Fruit fly (Drosophila melanogaster): ENCODE measurements around the gene msd5.

The msd5 gene

DNA sequence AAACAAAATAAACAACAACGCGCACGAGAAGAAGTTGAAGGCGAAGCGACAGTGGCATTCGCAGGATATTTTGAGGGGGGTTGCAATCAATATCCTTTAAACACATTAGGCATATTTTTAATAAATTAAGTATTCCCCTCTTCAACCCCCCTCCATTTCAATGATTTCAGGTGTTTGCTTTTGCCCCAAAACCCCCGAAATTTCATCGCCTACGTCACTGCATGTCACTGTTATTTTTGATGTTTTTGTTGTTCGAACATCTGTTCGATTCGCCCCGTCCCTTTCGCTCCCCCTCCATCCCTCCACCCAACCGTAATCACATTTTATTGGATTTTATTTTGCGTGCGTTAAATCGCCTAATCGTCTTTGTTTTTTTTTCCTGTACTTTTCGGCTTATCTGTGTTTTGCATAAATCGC, 35.3 kb upstream of the msd5 start (continued):
- peak; percentile 79; the same call in 1 of the 2 replicates for TF ChIP-seq dan (GFP tag; IDR thresholded peaks at IDR 0.05)
- TF ChIP-seq row (GFP tag; IDR thresholded peaks at IDR 0.05) = peak; percentile 92
- peak; percentile 64 for TF ChIP-seq CG17359 (tag; optimal IDR thresholded peaks at IDR 0.05)
- peak; percentile 29 for TF ChIP-seq CG3163 (GFP tag; optimal IDR thresholded peaks at IDR 0.05)
- peak; percentile 34 for TF ChIP-seq grn (GFP tag; optimal IDR thresholded peaks at IDR 0.05)
- TF ChIP-seq CG31441 (GFP tag; IDR thresholded peaks at IDR 0.05) = peak; percentile 84
- peak; percentile 92 for TF ChIP-seq CG9727 (GFP tag; optimal IDR thresholded peaks at IDR 0.05)
- peak; percentile 46 for TF ChIP-seq CG17802 (tag; optimal IDR thresholded peaks at IDR 0.05)
- TF ChIP-seq sc (optimal IDR thresholded peaks at IDR 0.05) = no peak
- peak; percentile 51 for TF ChIP-seq sc (GFP tag; optimal IDR thresholded peaks at IDR 0.05)
- no peak for TF ChIP-seq fu2 (GFP tag; optimal IDR thresholded peaks at IDR 0.05)
- TF ChIP-seq Hr3 (GFP tag; optimal IDR thresholded peaks at IDR 0.05) = peak; percentile 74
- peak; percentile 75 for TF ChIP-seq Camta (GFP tag; optimal IDR thresholded peaks at IDR 0.05)
- peak; percentile 33 for TF ChIP-seq CG18764 (GFP tag; optimal IDR thresholded peaks at IDR 0.05)
- peak; percentile 61; the same call in 1 of the 2 replicates for TF ChIP-seq CG1024 (GFP tag; IDR thresholded peaks at IDR 0.05)
- TF ChIP-seq wor (GFP tag; IDR thresholded peaks at IDR 0.05) = peak; percentile 49
- peak; percentile 20 for TF ChIP-seq gcm (GFP tag; optimal IDR thresholded peaks at IDR 0.05)
- peak; percentile 59; the same call in 1 of the 2 replicates for TF ChIP-seq MBD-R2 (GFP tag; IDR thresholded peaks at IDR 0.05)
- TF ChIP-seq CG6689 (GFP tag; IDR thresholded peaks at IDR 0.05) = peak; percentile 86
- peak; percentile 94 for TF ChIP-seq chinmo (GFP tag; IDR thresholded peaks at IDR 0.05; ENCODE audit: partially characterized antibody)
- TF ChIP-seq Oli (tag; optimal IDR thresholded peaks at IDR 0.05) = peak; percentile 78
- peak; percentile 71 for TF ChIP-seq fd102C (GFP tag; optimal IDR thresholded peaks at IDR 0.05)
- peak; percentile 80 for TF ChIP-seq Hsf (GFP tag; optimal IDR thresholded peaks at IDR 0.05)
- no peak for TF ChIP-seq MTF-1 (GFP tag; optimal IDR thresholded peaks at IDR 0.05; ENCODE audit: borderline replicate concordance)
- TF ChIP-seq Doc3 (GFP tag; IDR thresholded peaks at IDR 0.05; ENCODE audit: partially characterized antibody) = no peak
- peak; percentile 84 for TF ChIP-seq onecut (GFP tag; IDR thresholded peaks at IDR 0.05)
- no peak for TF ChIP-seq zf30C (GFP tag; optimal IDR thresholded peaks at IDR 0.05)
- peak; percentile 92 for TF ChIP-seq ci (GFP tag; IDR thresholded peaks at IDR 0.05)
- TF ChIP-seq hkb (optimal IDR thresholded peaks at IDR 0.05) = no peak
- peak; percentile 83 for TF ChIP-seq hkb (GFP tag; IDR thresholded peaks at IDR 0.05)
- TF ChIP-seq CG6272 (GFP tag; IDR thresholded peaks at IDR 0.05) = peak; percentile 77
- TF ChIP-seq trh (GFP tag; optimal IDR thresholded peaks at IDR 0.05) = peak; percentile 14
- peak; percentile 66 for TF ChIP-seq CG6683 (GFP tag; optimal IDR thresholded peaks at IDR 0.05)
- no peak for TF ChIP-seq sima (GFP tag; optimal IDR thresholded peaks at IDR 0.05)
- no peak for TF ChIP-seq p53 (GFP tag; optimal IDR thresholded peaks at IDR 0.05)
- peak; percentile 28 for TF ChIP-seq D19A (tag; optimal IDR thresholded peaks at IDR 0.05)
- peak; percentile 53 for TF ChIP-seq cato (GFP tag; optimal IDR thresholded peaks at IDR 0.05; ENCODE audit: borderline replicate concordance)
- peak; percentile 59 for TF ChIP-seq Dip3 (GFP tag; optimal IDR thresholded peaks at IDR 0.05)
- TF ChIP-seq wek (GFP tag; optimal IDR thresholded peaks at IDR 0.05) = no peak
- peak; percentile 72 for TF ChIP-seq CG15269 (tag; optimal IDR thresholded peaks at IDR 0.05)
- peak; percentile 61 for TF ChIP-seq CG16863 (GFP tag; optimal IDR thresholded peaks at IDR 0.05)
- peak; percentile 40 for TF ChIP-seq CG5245 (GFP tag; optimal IDR thresholded peaks at IDR 0.05)
- TF ChIP-seq CG13775 (GFP tag; optimal IDR thresholded peaks at IDR 0.05) = peak; percentile 69
- no peak for TF ChIP-seq Tbp (GFP tag; optimal IDR thresholded peaks at IDR 0.05)
- TF ChIP-seq CG16813 (GFP tag; IDR thresholded peaks at IDR 0.05; ENCODE audit: partially characterized antibody) = no peak
- peak; percentile 78 for TF ChIP-seq B-H1 (GFP tag; IDR thresholded peaks at IDR 0.05)
- TF ChIP-seq Dek (tag; optimal IDR thresholded peaks at IDR 0.05) = peak; percentile 50
- TF ChIP-seq CG33557 (GFP tag; optimal IDR thresholded peaks at IDR 0.05) = peak; percentile 15
- peak; percentile 58 for TF ChIP-seq CG17385 (GFP tag; optimal IDR thresholded peaks at IDR 0.05)
- peak; percentile 46 for TF ChIP-seq D19B (GFP tag; optimal IDR thresholded peaks at IDR 0.05)
- TF ChIP-seq ems (GFP tag; optimal IDR thresholded peaks at IDR 0.05) = peak; percentile 76
- peak; percentile 77 for TF ChIP-seq Fer1 (GFP tag; optimal IDR thresholded peaks at IDR 0.05)

All from whole organism, embryonic.